Worm (Caenorhabditis elegans): Measurements from ENCODE around the gene gcn-2.

ce11 chrII:13065251-13065650 lies 18.7 kb upstream of the gcn-2 start:
- TF ChIP-seq dpl-1 (GFP tag; optimal IDR thresholded peaks at IDR 0.05) (no peak), lim-7 (GFP tag; IDR thresholded peaks at IDR 0.05) (no peak), nhr-237 (tag; optimal IDR thresholded peaks at IDR 0.05) (no peak), ces-1 (GFP tag; optimal IDR thresholded peaks at IDR 0.05) (no peak), lir-3 (tag; optimal IDR thresholded peaks at IDR 0.05) (no peak), nhr-48 (tag; optimal IDR thresholded peaks at IDR 0.05) (no peak), nhr-111 (GFP tag; optimal IDR thresholded peaks at IDR 0.05) (no peak), pha-4 (GFP tag; IDR thresholded peaks at IDR 0.05) (no peak), pha-4 (tag; optimal IDR thresholded peaks at IDR 0.05) (no peak), R02D3.7 (tag; optimal IDR thresholded peaks at IDR 0.05) (no peak), ceh-44 (GFP tag; IDR thresholded peaks at IDR 0.05) (no peak), F37D6.2 (tag; optimal IDR thresholded peaks at IDR 0.05) (no peak), nhr-10 (tag; optimal IDR thresholded peaks at IDR 0.05) (no peak)

Data from whole organism, L4 larva.